Worm (Caenorhabditis elegans) whole organism, L2 larva: ENCODE measurements around the gene twk-46.

ENCODE experiments used
- R02D3.7 ChIP-seq: fragments of 150-350 bp; optimal IDR thresholded peaks from 2 replicates; lab custom pipeline; 2014; ENCODE audit warnings: missing biosample characterization, missing genetic modification characterization
- ama-1 ChIP-seq: fragments of 150-350 bp; optimal IDR thresholded peaks from 2 replicates; lab custom pipeline; 2018; ENCODE audit warnings: inconsistent platforms
- fos-1 ChIP-seq: fragments of 150-350 bp; optimal IDR thresholded peaks from 2 replicates; lab custom pipeline; 2014; ENCODE audit warnings: missing biosample characterization, missing genetic modification characterization
- lin-39 ChIP-seq: fragments of 150-350 bp; optimal IDR thresholded peaks from 2 replicates; lab custom pipeline; 2014; ENCODE audit warnings: missing biosample characterization, missing genetic modification reagents, missing genetic modification characterization
- mab-5 ChIP-seq: fragments of 150-350 bp; optimal IDR thresholded peaks from 2 replicates; lab custom pipeline; 2014; ENCODE audit warnings: missing biosample characterization, missing genetic modification characterization
- zag-1 ChIP-seq: fragments of 150-350 bp; optimal IDR thresholded peaks from 2 replicates; lab custom pipeline; 2014; ENCODE audit warnings: missing biosample characterization, missing genetic modification characterization

- no peak for TF ChIP-seq zag-1 (tag; lab: Kevin White, UChicago)
- no peak for TF ChIP-seq mab-5 (tag; lab: Kevin White, UChicago)
- no peak for TF ChIP-seq R02D3.7 (tag; lab: Kevin White, UChicago)
- no peak for TF ChIP-seq ama-1 (lab: Kevin White, UChicago)
- no peak for TF ChIP-seq fos-1 (tag; lab: Kevin White, UChicago)
- no peak for TF ChIP-seq lin-39 (tag; lab: Kevin White, UChicago)
These were observed 30.9 kb downstream of the twk-46 start for ce11 chrV:19090885-19091284.
